Worm (Caenorhabditis elegans) whole organism, L2 larva: ENCODE results near the gene K09C8.9.

Experiments
- C34F6.9 ChIP-seq: fragments of 150-350 bp; optimal IDR thresholded peaks from 2 replicates; lab custom pipeline; 2014; ENCODE audit warnings: missing biosample characterization, missing genetic modification characterization
- F13H6.1 ChIP-seq: sonication (generic microtip); optimal IDR thresholded peaks from 2 replicates; lab custom pipeline; 2016; ENCODE audit warnings: missing genetic modification characterization, missing compliant biosample characterization
- Y55F3AM.14 ChIP-seq: fragments of 200-800 bp; sonication (Bioruptor generic); optimal IDR thresholded peaks from 2 replicates; lab custom pipeline; 2018; ENCODE audit warnings: mild to moderate bottlenecking, missing genetic modification characterization, missing compliant biosample characterization
- ZK546.5 ChIP-seq: sonication (generic microtip); optimal IDR thresholded peaks from 2 replicates; lab custom pipeline; 2017; ENCODE audit warnings: missing biosample characterization, missing genetic modification characterization
- alr-1 ChIP-seq: fragments of 150-350 bp; optimal IDR thresholded peaks from 2 replicates; lab custom pipeline; 2014; ENCODE audit warnings: missing biosample characterization, missing genetic modification characterization
- ama-1 ChIP-seq: fragments of 150-350 bp; optimal IDR thresholded peaks from 2 replicates; lab custom pipeline; 2018; ENCODE audit warnings: inconsistent platforms
- blmp-1 ChIP-seq: sonication (generic microtip); optimal IDR thresholded peaks from 2 replicates; lab custom pipeline; 2017; ENCODE audit warnings: missing genetic modification characterization, mild to moderate bottlenecking, missing compliant biosample characterization, antibody characterized with exemption, moderate library complexity; ENCODE audit not compliant: insufficient read depth
- ceh-16 ChIP-seq: fragments of 150-350 bp; optimal IDR thresholded peaks from 2 replicates; lab custom pipeline; 2014; ENCODE audit warnings: missing biosample characterization, missing genetic modification characterization
- ceh-82 ChIP-seq: fragments of 150-350 bp; optimal IDR thresholded peaks from 2 replicates; lab custom pipeline; 2014; ENCODE audit warnings: missing biosample characterization, missing genetic modification characterization
- crh-2 ChIP-seq: sonication (generic microtip); optimal IDR thresholded peaks from 2 replicates; lab custom pipeline; 2017; ENCODE audit warnings: missing biosample characterization, missing genetic modification characterization
- dmd-4 ChIP-seq: sonication (generic microtip); optimal IDR thresholded peaks from 2 replicates; lab custom pipeline; 2017; ENCODE audit warnings: missing biosample characterization, missing genetic modification characterization
- egl-27 ChIP-seq: sonication (generic microtip); optimal IDR thresholded peaks from 3 replicates; lab custom pipeline; 2017; ENCODE audit warnings: missing biosample characterization, missing genetic modification reagents, missing genetic modification characterization
- elt-3 ChIP-seq: sonication (generic microtip); optimal IDR thresholded peaks from 2 replicates; lab custom pipeline; 2017; ENCODE audit warnings: missing biosample characterization, missing genetic modification characterization
- fos-1 ChIP-seq: fragments of 150-350 bp; optimal IDR thresholded peaks from 2 replicates; lab custom pipeline; 2014; ENCODE audit warnings: missing biosample characterization, missing genetic modification characterization
- gmeb-1 ChIP-seq: fragments of 150-350 bp; optimal IDR thresholded peaks from 2 replicates; lab custom pipeline; 2014; ENCODE audit warnings: missing biosample characterization, missing genetic modification characterization
- lin-11 ChIP-seq: fragments of 150-350 bp; sonication (generic microtip); optimal IDR thresholded peaks from 2 replicates; lab custom pipeline; 2014; ENCODE audit warnings: missing biosample characterization, missing genetic modification characterization, inconsistent platforms, mixed read lengths
- lin-13 ChIP-seq: fragments of 150-350 bp; optimal IDR thresholded peaks from 2 replicates; lab custom pipeline; 2014; ENCODE audit warnings: missing biosample characterization, missing genetic modification reagents, missing genetic modification characterization
- lsy-2 ChIP-seq, 2 experiments: fragments of 150-350 bp in 1 of 2; sonication (generic microtip) in 1 of 2; optimal IDR thresholded peaks; 2 replicates each; lab custom pipeline; 2014 to 2017; ENCODE audit warnings: missing biosample characterization in 2 of 2, missing genetic modification characterization in 2 of 2
- mab-5 ChIP-seq: fragments of 150-350 bp; optimal IDR thresholded peaks from 2 replicates; lab custom pipeline; 2014; ENCODE audit warnings: missing biosample characterization, missing genetic modification characterization
- mbf-1 ChIP-seq: sonication (generic microtip); optimal IDR thresholded peaks from 2 replicates; lab custom pipeline; 2017; ENCODE audit warnings: missing biosample characterization, missing genetic modification characterization
- mdl-1 ChIP-seq, 2 experiments: fragments of 150-350 bp in 1 of 2; sonication (generic microtip) in 1 of 2; optimal IDR thresholded peaks; 2 replicates each; lab custom pipeline; 2017; ENCODE audit warnings: missing biosample characterization in 2 of 2, missing genetic modification characterization in 2 of 2
- nhr-10 ChIP-seq: sonication (generic microtip); optimal IDR thresholded peaks from 2 replicates; lab custom pipeline; 2017; ENCODE audit warnings: missing biosample characterization, missing genetic modification characterization
- nhr-11 ChIP-seq: fragments of 150-350 bp; optimal IDR thresholded peaks from 2 replicates; lab custom pipeline; 2014; ENCODE audit warnings: missing biosample characterization, missing genetic modification characterization
- nhr-12 ChIP-seq: fragments of 150-350 bp; optimal IDR thresholded peaks from 2 replicates; lab custom pipeline; 2014; ENCODE audit warnings: missing biosample characterization, missing genetic modification characterization
- nhr-129 ChIP-seq: fragments of 150-350 bp; optimal IDR thresholded peaks from 2 replicates; lab custom pipeline; 2014; ENCODE audit warnings: missing biosample characterization, missing genetic modification characterization
- nhr-23 ChIP-seq: fragments of 150-350 bp; optimal IDR thresholded peaks from 2 replicates; lab custom pipeline; 2014; ENCODE audit warnings: missing biosample characterization, missing genetic modification reagents, missing genetic modification characterization
- nhr-237 ChIP-seq: fragments of 150-350 bp; optimal IDR thresholded peaks from 2 replicates; lab custom pipeline; 2014; ENCODE audit warnings: missing biosample characterization, missing genetic modification characterization
- nhr-25 ChIP-seq: fragments of 150-350 bp; sonication (generic microtip); optimal IDR thresholded peaks from 3 replicates; lab custom pipeline; 2014; ENCODE audit warnings: missing biosample characterization, missing genetic modification characterization
- nhr-6 ChIP-seq: fragments of 150-350 bp; optimal IDR thresholded peaks from 2 replicates; lab custom pipeline; 2014; ENCODE audit warnings: missing biosample characterization, missing genetic modification characterization
- nhr-77 ChIP-seq: fragments of 150-350 bp; optimal IDR thresholded peaks from 2 replicates; lab custom pipeline; 2014; ENCODE audit warnings: missing biosample characterization, missing genetic modification characterization
- peb-1 ChIP-seq: fragments of 150-350 bp; optimal IDR thresholded peaks from 2 replicates; lab custom pipeline; 2014; ENCODE audit warnings: missing biosample characterization, missing genetic modification characterization
- sem-4 ChIP-seq: fragments of 150-350 bp; optimal IDR thresholded peaks from 2 replicates; lab custom pipeline; 2014; ENCODE audit warnings: missing biosample characterization, missing genetic modification reagents, missing genetic modification characterization
- skn-1 ChIP-seq: sonication (generic microtip); optimal IDR thresholded peaks from 2 replicates; lab custom pipeline; 2017; ENCODE audit warnings: missing biosample characterization, missing genetic modification characterization
- sma-3 ChIP-seq: sonication (generic microtip); optimal IDR thresholded peaks from 2 replicates; lab custom pipeline; 2016; ENCODE audit warnings: missing genetic modification reagents, missing genetic modification characterization, missing compliant biosample characterization
- sma-9 ChIP-seq, 2 experiments: fragments of 150-350 bp in 1 of 2; sonication (generic microtip) in 1 of 2; optimal IDR thresholded peaks; 2 replicates each; lab custom pipeline; 2014 to 2016; ENCODE audit warnings: missing genetic modification characterization in 2 of 2, mild to moderate bottlenecking in 1 of 2, missing biosample characterization in 1 of 2, missing compliant biosample characterization in 1 of 2, missing genetic modification reagents in 1 of 2, moderate library complexity in 1 of 2
- unc-55 ChIP-seq: fragments of 150-350 bp; sonication (generic microtip); optimal IDR thresholded peaks from 3 replicates; lab custom pipeline; 2014; ENCODE audit warnings: missing biosample characterization, missing genetic modification reagents, missing genetic modification characterization
- unc-62 ChIP-seq: fragments of 150-350 bp; optimal IDR thresholded peaks from 2 replicates; lab custom pipeline; 2014; ENCODE audit warnings: missing biosample characterization, missing genetic modification reagents, missing genetic modification characterization
- ztf-1 ChIP-seq: fragments of 200-800 bp; sonication (Bioruptor generic); conservative IDR thresholded peaks from 2 replicates; pipeline ENCODE4 v1.3.6; 2022; ENCODE audit warnings: missing genetic modification characterization, missing compliant biosample characterization
- ztf-11 ChIP-seq: sonication (generic microtip); optimal IDR thresholded peaks from 2 replicates; lab custom pipeline; 2017; ENCODE audit warnings: missing biosample characterization, missing genetic modification characterization
- ztf-4 ChIP-seq: fragments of 150-350 bp; optimal IDR thresholded peaks from 2 replicates; lab custom pipeline; 2014; ENCODE audit warnings: missing biosample characterization, missing genetic modification characterization

The K09C8.9 gene

ce11 chrX:10999176-10999575 is 31.6 kb upstream of the K09C8.9 start, which contains the start of gene F59F3.6:
F59F3.6 (minus strand) TSS chrX:10999276.
- TF ChIP-seq nhr-77 (tag; lab: Kevin White, UChicago) (no peak), nhr-23 (tag; lab: Kevin White, UChicago) (no peak), nhr-11 (no peak), elt-3 (no peak), nhr-237 (tag; lab: Kevin White, UChicago) (no peak), fos-1 (tag; lab: Kevin White, UChicago) (no peak), F13H6.1 (no peak), unc-55 (no peak), alr-1 (no peak), sma-9 (GFP tag; optimal IDR thresholded peaks at IDR 0.05; lab: Kevin White, UChicago) (no peak), sma-9 (tag; optimal IDR thresholded peaks at IDR 0.05; lab: Kevin White, UChicago) (no peak), ztf-1 (GFP tag; lab: Robert Waterston, UW) (no peak), lin-13 (GFP tag; lab: Kevin White, UChicago) (no peak), Y55F3AM.14 (GFP tag; lab: Kevin White, UChicago) (no peak), crh-2 (tag; lab: Kevin White, UChicago) (no peak), sma-3 (GFP tag; lab: Kevin White, UChicago) (no peak), nhr-12 (tag; lab: Kevin White, UChicago) (no peak), ZK546.5 (tag; lab: Kevin White, UChicago) (no peak), gmeb-1 (tag; lab: Kevin White, UChicago) (no peak), blmp-1 (tag; lab: Kevin White, UChicago) (no peak)

- TF ChIP-seq unc-62 (no peak), fos-1 (tag; lab: Kevin White, UChicago) (no peak), peb-1 (tag; lab: Kevin White, UChicago) (no peak), lsy-2 (tag; optimal IDR thresholded peaks at IDR 0.05; lab: Kevin White, UChicago) (no peak), nhr-129 (tag; lab: Kevin White, UChicago) (no peak), ceh-82 (tag; lab: Kevin White, UChicago) (no peak), ztf-11 (tag; lab: Kevin White, UChicago) (no peak), nhr-77 (tag; lab: Kevin White, UChicago) (no peak), sem-4 (tag; lab: Kevin White, UChicago) (no peak), nhr-10 (no peak), nhr-25 (no peak), mbf-1 (tag; lab: Kevin White, UChicago) (no peak), nhr-6 (tag; lab: Kevin White, UChicago) (no peak), sma-9 (GFP tag; optimal IDR thresholded peaks at IDR 0.05; lab: Kevin White, UChicago) (no peak), sma-9 (tag; optimal IDR thresholded peaks at IDR 0.05; lab: Kevin White, UChicago) (no peak), blmp-1 (tag; lab: Kevin White, UChicago) (no peak), crh-2 (tag; lab: Kevin White, UChicago) (no peak), nhr-23 (tag; lab: Kevin White, UChicago) (no peak), F13H6.1 (no peak)
Observed at ce11 chrX:10992177-10992576, 24.6 kb upstream of the K09C8.9 start, which contains the start of gene ver-3. ver-3 (plus strand) TSS chrX:10992477.

DNA sequence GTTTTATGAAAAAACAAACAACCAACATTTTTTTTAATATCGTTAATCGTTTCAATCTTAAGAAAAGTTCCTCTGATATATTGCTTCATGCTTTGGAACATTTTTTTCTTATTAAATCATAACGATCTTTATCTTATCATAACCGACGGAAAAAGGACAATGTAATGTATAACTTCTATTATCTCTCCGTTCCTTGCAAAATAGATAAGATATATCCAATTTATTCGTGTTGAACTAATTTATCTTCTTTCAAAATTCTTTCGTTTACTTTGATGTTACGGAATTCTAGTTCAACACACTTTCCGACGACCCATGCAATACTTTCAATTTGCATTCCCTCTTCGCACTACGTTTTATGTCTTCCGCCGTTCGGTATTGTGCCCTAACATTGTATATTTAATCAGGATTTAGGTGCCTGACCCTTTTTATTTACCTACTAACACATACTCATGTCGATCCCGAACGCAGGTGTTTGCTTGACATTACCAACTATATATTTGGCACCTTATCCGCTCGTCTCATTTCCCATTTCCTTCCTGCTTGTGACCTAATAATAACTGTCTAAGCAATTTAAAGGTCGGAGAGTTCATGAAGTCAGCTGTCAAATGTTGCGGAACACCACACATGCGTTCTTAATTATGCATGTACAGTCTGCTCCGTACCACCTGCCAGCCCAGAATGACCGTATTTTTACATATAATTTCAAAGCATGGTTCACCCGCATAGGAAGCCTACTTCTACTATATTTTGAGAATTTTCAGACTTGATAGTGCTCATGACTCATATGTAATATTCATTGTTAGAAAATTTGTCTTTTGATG is 24.0 kb upstream of the K09C8.9 start:
- no peak for TF ChIP-seq unc-62
- TF ChIP-seq Y55F3AM.14 (GFP tag; lab: Kevin White, UChicago): no peak
- no peak for TF ChIP-seq nhr-23 (tag; lab: Kevin White, UChicago)
- TF ChIP-seq sma-3 (GFP tag; lab: Kevin White, UChicago): no peak
- TF ChIP-seq fos-1 (tag; lab: Kevin White, UChicago): no peak
- TF ChIP-seq ztf-4 (tag; lab: Kevin White, UChicago): no peak
- TF ChIP-seq mbf-1 (tag; lab: Kevin White, UChicago): no peak
- TF ChIP-seq mdl-1 (tag; optimal IDR thresholded peaks at IDR 0.05; lab: Kevin White, UChicago): no peak
- no peak for TF ChIP-seq crh-2 (tag; lab: Kevin White, UChicago)
- TF ChIP-seq nhr-129 (tag; lab: Kevin White, UChicago): no peak
- TF ChIP-seq ztf-1 (GFP tag; lab: Robert Waterston, UW): no peak
- TF ChIP-seq ZK546.5 (tag; lab: Kevin White, UChicago): no peak
- TF ChIP-seq skn-1 (tag; lab: Kevin White, UChicago): no peak
- no peak for TF ChIP-seq unc-55

- TF ChIP-seq C34F6.9 (tag; lab: Kevin White, UChicago): no peak
- no peak for TF ChIP-seq ceh-16
- TF ChIP-seq nhr-6 (tag; lab: Kevin White, UChicago): no peak
- no peak for TF ChIP-seq lin-11 (tag; lab: Kevin White, UChicago)
- no peak for TF ChIP-seq nhr-10
- no peak for TF ChIP-seq ztf-11 (tag; lab: Kevin White, UChicago)
- no peak for TF ChIP-seq dmd-4
- TF ChIP-seq ama-1 (lab: Kevin White, UChicago): no peak
- TF ChIP-seq Y55F3AM.14 (GFP tag; lab: Kevin White, UChicago): no peak
- TF ChIP-seq egl-27 (tag; lab: Kevin White, UChicago): no peak
- TF ChIP-seq fos-1 (tag; lab: Kevin White, UChicago): no peak
- no peak for TF ChIP-seq mab-5 (tag; lab: Kevin White, UChicago)
- TF ChIP-seq, all 48 proteins: peak for 0
Observed at ce11 chrX:10990855-10991176, 23.2 kb upstream of the K09C8.9 start.
